Worm (Caenorhabditis elegans): ENCODE results near the gene M199.2.

DNA sequence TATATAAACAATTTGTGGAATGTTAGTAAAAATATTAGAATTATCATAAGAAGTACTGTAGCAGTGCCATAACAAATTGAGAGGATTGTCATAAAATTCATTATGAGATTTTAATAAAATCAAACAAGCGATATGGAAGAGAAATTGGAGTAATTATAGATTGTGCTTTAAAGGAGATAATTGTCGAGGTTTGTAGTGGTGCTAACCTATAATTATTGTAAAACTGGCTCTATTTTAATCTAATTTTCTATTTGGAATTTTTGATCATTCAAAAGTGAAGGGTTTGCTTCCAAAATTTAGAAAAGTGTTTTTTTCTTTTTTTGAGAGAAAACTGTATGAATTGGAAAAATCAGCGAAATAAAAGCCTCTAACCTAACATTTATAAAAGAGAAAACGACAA, 32.3 kb downstream of the M199.2 start, which contains the start of gene srg-51:
- TF ChIP-seq dao-5 (tag; optimal IDR thresholded peaks at IDR 0.05) = no peak
- no peak for TF ChIP-seq him-1 (tag; optimal IDR thresholded peaks at IDR 0.05)

All from whole organism, L4/young adult.